Worm (Caenorhabditis elegans) whole organism, midembryonic: Measurements from ENCODE around the gene F52C6.4.

ENCODE experiments used
- T22C8.4 ChIP-seq: fragments of 200-800 bp; sonication (Bioruptor generic); IDR thresholded peaks from 2 replicates; pipeline ENCODE4 v1.3.6; 2022; ENCODE audit warnings: missing genetic modification characterization, missing compliant biosample characterization
- flt-1 ChIP-seq: fragments of 200-800 bp; sonication (Bioruptor generic); IDR thresholded peaks from 2 replicates; pipeline ENCODE4 v1.3.6; 2022; ENCODE audit warnings: missing genetic modification characterization, missing compliant biosample characterization
- ztf-23 ChIP-seq: fragments of 200-800 bp; sonication (Bioruptor generic); IDR thresholded peaks from 2 replicates; pipeline ENCODE4 v1.3.6; 2022; ENCODE audit warnings: missing genetic modification reagents, missing genetic modification characterization, missing compliant biosample characterization
- ztf-29 ChIP-seq: fragments of 200-800 bp; sonication (Bioruptor generic); IDR thresholded peaks from 2 replicates; pipeline ENCODE4 v1.3.6; 2022; ENCODE audit warnings: missing genetic modification reagents, missing genetic modification characterization, missing compliant biosample characterization

ce11 chrII:1878663-1879062 lies 44.3 kb upstream of the F52C6.4 start, which contains the start of gene math-16:
- TF ChIP-seq ztf-23 (GFP tag; lab: Robert Waterston, UW) = no peak
- no peak for TF ChIP-seq ztf-29 (GFP tag; lab: Robert Waterston, UW)
- no peak for TF ChIP-seq flt-1 (GFP tag; lab: Robert Waterston, UW)
- no peak for TF ChIP-seq T22C8.4 (GFP tag; lab: Robert Waterston, UW)
